Worm (Caenorhabditis elegans) whole organism, L4 larva: Measurements from ENCODE around the gene egl-38.

ENCODE experiments used
- aha-1 ChIP-seq: fragments of 150-350 bp; peaks from one replicate; lab custom pipeline; 2014; ENCODE audit warnings: missing biosample characterization, missing genetic modification characterization
- aly-2 ChIP-seq: sonication (generic microtip); optimal IDR thresholded peaks from 2 replicates; lab custom pipeline; 2018; ENCODE audit warnings: missing biosample characterization, missing genetic modification characterization
- arid-1 ChIP-seq: fragments of 200-800 bp; sonication (Bioruptor generic); conservative IDR thresholded peaks from 2 replicates; pipeline ENCODE4 v1.3.6; 2022; ENCODE audit warnings: missing genetic modification reagents, missing genetic modification characterization, missing compliant biosample characterization
- ceh-28 ChIP-seq: fragments of 150-350 bp; optimal IDR thresholded peaks from 2 replicates; lab custom pipeline; 2014; ENCODE audit warnings: missing biosample characterization, missing genetic modification reagents, missing genetic modification characterization
- ctbp-1 ChIP-seq: fragments of 200-800 bp; sonication (Bioruptor generic); IDR thresholded peaks from 2 replicates; pipeline ENCODE4 v1.3.6; 2022; ENCODE audit warnings: missing genetic modification reagents, missing genetic modification characterization, missing compliant biosample characterization
- daf-16 ChIP-seq, 3 experiments: sonication (generic microtip); optimal IDR thresholded peaks; 2 replicates each; lab custom pipeline; 2016 to 2017; ENCODE audit warnings: missing genetic modification characterization in 3 of 3, missing genetic modification reagents in 3 of 3, mild to moderate bottlenecking in 2 of 3, missing compliant biosample characterization in 2 of 3, missing biosample characterization in 1 of 3, moderate library complexity in 1 of 3
- daf-8 ChIP-seq: fragments of 200-800 bp; sonication (Bioruptor generic); IDR thresholded peaks from 2 replicates; pipeline ENCODE4 v1.3.6; 2022; ENCODE audit warnings: missing genetic modification characterization, missing compliant biosample characterization
- dmd-6 ChIP-seq: fragments of 200-800 bp; sonication (Bioruptor generic); IDR thresholded peaks from 2 replicates; pipeline ENCODE4 v1.3.6; 2022; ENCODE audit warnings: missing genetic modification reagents, missing genetic modification characterization, missing compliant biosample characterization
- dmd-8 ChIP-seq: fragments of 200-800 bp; sonication (Bioruptor generic); IDR thresholded peaks from 2 replicates; pipeline ENCODE4 v1.3.6; 2022; ENCODE audit warnings: missing genetic modification characterization, missing compliant biosample characterization
- dpl-1 ChIP-seq: fragments of 150-350 bp; optimal IDR thresholded peaks from 2 replicates; lab custom pipeline; 2014; ENCODE audit warnings: missing biosample characterization, missing genetic modification reagents, missing genetic modification characterization
- fkh-10 ChIP-seq: fragments of 150-350 bp; optimal IDR thresholded peaks from 2 replicates; lab custom pipeline; 2014; ENCODE audit warnings: missing biosample characterization, missing genetic modification reagents, missing genetic modification characterization
- hif-1 ChIP-seq, 2 experiments: sonication (generic microtip); optimal IDR thresholded peaks; 2 replicates each; lab custom pipeline; 2016 to 2017; ENCODE audit warnings: missing compliant biosample characterization in 2 of 2, missing genetic modification characterization in 2 of 2, missing genetic modification reagents in 2 of 2, missing genotype in 2 of 2, mild to moderate bottlenecking in 1 of 2
- hlh-11 ChIP-seq: fragments of 200-800 bp; sonication (Bioruptor generic); optimal IDR thresholded peaks from 2 replicates; lab custom pipeline; 2018; ENCODE audit warnings: mild to moderate bottlenecking, missing genetic modification characterization, missing compliant biosample characterization
- hlh-30 ChIP-seq: sonication (generic microtip); optimal IDR thresholded peaks from 2 replicates; lab custom pipeline; 2017; ENCODE audit warnings: antibody characterized with exemption, mild to moderate bottlenecking, missing genetic modification characterization, missing compliant biosample characterization; ENCODE audit not compliant: insufficient read depth
- hmg-1.1 ChIP-seq: fragments of 200-800 bp; sonication (Bioruptor generic); IDR thresholded peaks from 2 replicates; pipeline ENCODE4 v1.3.6; 2022; ENCODE audit warnings: missing genetic modification reagents, missing genetic modification characterization, missing compliant biosample characterization
- jun-1 ChIP-seq: fragments of 150-350 bp; optimal IDR thresholded peaks from 2 replicates; lab custom pipeline; 2014; ENCODE audit warnings: missing biosample characterization, missing genetic modification reagents, missing genetic modification characterization
- lin-39 ChIP-seq: fragments of 150-350 bp; optimal IDR thresholded peaks from 2 replicates; lab custom pipeline; 2014; ENCODE audit warnings: missing biosample characterization, missing genetic modification reagents, missing genetic modification characterization
- lsy-2 ChIP-seq, 2 experiments: fragments of 150-350 bp in 1 of 2; sonication (generic microtip) in 1 of 2; optimal IDR thresholded peaks; 2 replicates each; lab custom pipeline; 2014 to 2017; ENCODE audit warnings: missing biosample characterization in 2 of 2, missing genetic modification characterization in 2 of 2
- madf-5 ChIP-seq, 2 experiments: fragments of 200-800 bp; sonication (Bioruptor generic); IDR thresholded peaks; 2 replicates each; pipeline ENCODE4 v1.3.6; 2022; ENCODE audit warnings: missing compliant biosample characterization in 2 of 2, missing genetic modification characterization in 2 of 2
- madf-9 ChIP-seq: fragments of 200-800 bp; sonication (Bioruptor generic); conservative IDR thresholded peaks from 2 replicates; pipeline ENCODE4 v1.3.6; 2022; ENCODE audit warnings: missing genetic modification reagents, missing genetic modification characterization, missing compliant biosample characterization
- mdl-1 ChIP-seq, 2 experiments: fragments of 150-350 bp in 1 of 2; sonication (generic microtip) in 1 of 2; optimal IDR thresholded peaks; 2 replicates each; lab custom pipeline; 2014 to 2017; ENCODE audit warnings: missing biosample characterization in 2 of 2, missing genetic modification characterization in 2 of 2
- mep-1 ChIP-seq: fragments of 150-350 bp; sonication (generic microtip); optimal IDR thresholded peaks from 3 replicates; lab custom pipeline; 2014; ENCODE audit warnings: missing biosample characterization, missing genetic modification characterization
- mxl-2 ChIP-seq: fragments of 200-800 bp; sonication (Bioruptor generic); conservative IDR thresholded peaks from 2 replicates; pipeline ENCODE4 v1.3.6; 2022; ENCODE audit warnings: missing genetic modification reagents, missing genetic modification characterization, missing compliant biosample characterization
- nhr-42 ChIP-seq: fragments of 200-800 bp; sonication (Bioruptor generic); IDR thresholded peaks from 2 replicates; pipeline ENCODE4 v1.3.6; 2022; ENCODE audit warnings: missing genetic modification characterization, missing compliant biosample characterization
- nhr-6 ChIP-seq: fragments of 150-350 bp; optimal IDR thresholded peaks from 2 replicates; lab custom pipeline; 2014; ENCODE audit warnings: missing biosample characterization, missing genetic modification characterization
- php-3 ChIP-seq: fragments of 200-800 bp; sonication (Bioruptor generic); IDR thresholded peaks from 2 replicates; pipeline ENCODE4 v1.3.6; 2022; ENCODE audit warnings: missing genetic modification reagents, missing genetic modification characterization, missing compliant biosample characterization
- pqm-1 ChIP-seq: sonication (generic microtip); optimal IDR thresholded peaks from 2 replicates; lab custom pipeline; 2017; ENCODE audit warnings: missing biosample characterization, missing genetic modification characterization
- rbr-2 ChIP-seq: sonication (generic microtip); optimal IDR thresholded peaks from 2 replicates; lab custom pipeline; 2016; ENCODE audit warnings: missing genotype, missing genetic modification characterization, missing compliant biosample characterization
- saeg-2 ChIP-seq: fragments of 200-800 bp; sonication (Bioruptor generic); IDR thresholded peaks from 2 replicates; pipeline ENCODE4 v1.3.6; 2022; ENCODE audit warnings: missing genetic modification reagents, missing genetic modification characterization, missing compliant biosample characterization
- tag-97 ChIP-seq: fragments of 200-800 bp; sonication (Bioruptor generic); IDR thresholded peaks from 2 replicates; pipeline ENCODE4 v1.3.6; 2022; ENCODE audit warnings: missing genetic modification characterization, missing compliant biosample characterization
- unc-62 ChIP-seq, 3 experiments: fragments of 150-350 bp in 1 of 3; sonication (generic microtip); optimal IDR thresholded peaks in 2 of 3; peaks in 1 of 3; 1 replicate in 1 of 3; 2 replicates in 2 of 3; lab custom pipeline; 2014 to 2017; ENCODE audit warnings: missing biosample characterization in 3 of 3, missing genetic modification characterization in 3 of 3, missing genetic modification reagents in 3 of 3, missing genotype in 1 of 3
- zfp-3 ChIP-seq: fragments of 200-800 bp; sonication (Bioruptor generic); conservative IDR thresholded peaks from 2 replicates; pipeline ENCODE4 v1.3.6; 2022; ENCODE audit warnings: missing genetic modification reagents, missing genetic modification characterization, missing compliant biosample characterization
- ztf-7 ChIP-seq: fragments of 150-350 bp; optimal IDR thresholded peaks from 2 replicates; lab custom pipeline; 2014; ENCODE audit warnings: missing biosample characterization, missing genetic modification characterization

The egl-38 gene

ce11 chrIV:10066456-10066855 lies 43.9 kb downstream of the egl-38 start:
- TF ChIP-seq tag-97 (GFP tag; lab: Robert Waterston, UW) (no peak), dpl-1 (GFP tag; lab: Kevin White, UChicago) (no peak), ztf-7 (no peak), aly-2 (tag; lab: Kevin White, UChicago) (no peak), nhr-6 (tag; lab: Kevin White, UChicago) (peak; percentile 59), dmd-8 (GFP tag; lab: Robert Waterston, UW) (no peak), ceh-28 (no peak), madf-9 (GFP tag; lab: Robert Waterston, UW) (no peak), lsy-2 (tag; optimal IDR thresholded peaks at IDR 0.05; lab: Kevin White, UChicago) (no peak), lin-39 (tag; lab: Kevin White, UChicago) (no peak), madf-5 (GFP tag; IDR thresholded peaks at IDR 0.05; lab: Robert Waterston, UW) (no peak), mxl-2 (GFP tag; lab: Robert Waterston, UW) (no peak), php-3 (GFP tag; lab: Robert Waterston, UW) (no peak), pqm-1 (tag; lab: Kevin White, UChicago) (peak; percentile 1)

- TF ChIP-seq nhr-42 (GFP tag; lab: Robert Waterston, UW) (no peak), unc-62 (GFP tag; optimal IDR thresholded peaks at IDR 0.05 in 1 of 2; lab: Kevin White, UChicago) (peak in 1 of 2 experiments; percentile 80), unc-62 (tag; optimal IDR thresholded peaks at IDR 0.05; lab: Kevin White, UChicago) (no peak), hif-1 (tag; optimal IDR thresholded peaks at IDR 0.05; lab: Kevin White, UChicago) (no peak)
Observed at ce11 chrIV:10065159-10065558, 45.2 kb downstream of the egl-38 start.

- TF ChIP-seq unc-62 (GFP tag; optimal IDR thresholded peaks at IDR 0.05 in 1 of 2; lab: Kevin White, UChicago) (peak in 1 of 2 experiments; percentile 89), unc-62 (tag; optimal IDR thresholded peaks at IDR 0.05; lab: Kevin White, UChicago) (no peak), arid-1 (GFP tag; lab: Robert Waterston, UW) (no peak)
Observed at ce11 chrIV:10063941-10064340, 46.4 kb downstream of the egl-38 start.

DNA sequence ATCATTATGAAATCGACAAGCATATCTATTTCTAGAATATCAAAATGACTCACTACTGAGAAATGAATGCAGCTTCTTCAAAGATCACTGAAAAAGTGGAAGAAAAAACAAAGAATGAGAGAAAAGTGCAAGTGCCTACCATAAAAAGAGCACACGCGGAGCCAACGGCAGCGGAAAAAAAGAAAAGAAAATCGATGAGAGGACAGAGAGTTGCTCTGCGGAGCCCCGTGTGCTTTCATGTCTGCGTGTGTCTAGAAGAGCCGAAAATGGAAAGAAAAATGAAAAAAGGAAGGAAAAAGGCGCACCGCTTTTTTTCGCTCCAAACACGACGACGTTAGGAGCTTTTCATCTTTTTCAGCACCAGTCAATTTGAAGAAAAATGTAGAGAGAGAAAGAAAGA lies 47.6 kb downstream of the egl-38 start, which contains the start of gene ipla-7:
ipla-7 (minus strand) TSS at position 122 of the 400 bp plus-strand sequence.
- no peak for TF ChIP-seq daf-16 (GFP tag; optimal IDR thresholded peaks at IDR 0.05; lab: Kevin White, UChicago)
- TF ChIP-seq daf-16 (tag; optimal IDR thresholded peaks at IDR 0.05; lab: Kevin White, UChicago), result peak; percentile 22
- 0 out of 2 replicates have a peak, but pooled peaks have one; percentile 32 for TF ChIP-seq saeg-2
- TF ChIP-seq hlh-11 (tag; lab: Kevin White, UChicago), result peak; percentile 16
- peak; percentile 24 for TF ChIP-seq mep-1 (tag; lab: Kevin White, UChicago)
- peak; percentile 67 for TF ChIP-seq hlh-30 (tag; lab: Kevin White, UChicago)
- TF ChIP-seq arid-1 (GFP tag; lab: Robert Waterston, UW), result no peak
- TF ChIP-seq aha-1 (tag; lab: Kevin White, UChicago), result peak; percentile 34
- peak; percentile 25; the same call in 1 of the 2 replicates for TF ChIP-seq dmd-6
- 0 out of 2 replicates have a peak, but pooled peaks have one; percentile 43 for TF ChIP-seq hmg-1.1 (GFP tag; lab: Robert Waterston, UW)
- TF ChIP-seq lsy-2 (tag; optimal IDR thresholded peaks at IDR 0.05; lab: Kevin White, UChicago), result peak in 1 of 2 experiments; percentile 50
- TF ChIP-seq php-3 (GFP tag; lab: Robert Waterston, UW), result no peak
- TF ChIP-seq daf-8 (GFP tag; lab: Robert Waterston, UW), result no peak
- TF ChIP-seq rbr-2 (tag; lab: Kevin White, UChicago), result peak; percentile 38
- no peak for TF ChIP-seq zfp-3 (GFP tag; lab: Robert Waterston, UW)
- 0 out of 2 replicates have a peak, but pooled peaks have one; percentile 31 for TF ChIP-seq ctbp-1 (GFP tag; lab: Robert Waterston, UW)
- peak; percentile 64 for TF ChIP-seq fkh-10 (GFP tag; lab: Kevin White, UChicago)
- TF ChIP-seq mdl-1 (tag; optimal IDR thresholded peaks at IDR 0.05; lab: Kevin White, UChicago), result peak in 1 of 2 experiments; percentile 32
- no peak for TF ChIP-seq jun-1
